Worm (Caenorhabditis elegans) whole organism, L3 larva: ENCODE data around the gene H06I04.6.

Experiments used
- egl-27 ChIP-seq: sonication (generic microtip); optimal IDR thresholded peaks from 4 replicates; lab custom pipeline; 2017; ENCODE audit warnings: missing biosample characterization, missing genetic modification reagents, missing genetic modification characterization
- fos-1 ChIP-seq: fragments of 150-350 bp; optimal IDR thresholded peaks from 2 replicates; lab custom pipeline; 2014; ENCODE audit warnings: missing biosample characterization, missing genetic modification characterization
- nhr-237 ChIP-seq: fragments of 150-350 bp; optimal IDR thresholded peaks from 2 replicates; lab custom pipeline; 2014; ENCODE audit warnings: missing biosample characterization, missing genetic modification characterization
- pqm-1 ChIP-seq: fragments of 150-350 bp; optimal IDR thresholded peaks from 2 replicates; lab custom pipeline; 2017; ENCODE audit warnings: missing biosample characterization, missing genetic modification characterization, inconsistent platforms
- snpc-4 ChIP-seq: fragments of 150-350 bp; optimal IDR thresholded peaks from 2 replicates; lab custom pipeline; 2014; ENCODE audit warnings: missing biosample characterization, missing genetic modification characterization

DNA sequence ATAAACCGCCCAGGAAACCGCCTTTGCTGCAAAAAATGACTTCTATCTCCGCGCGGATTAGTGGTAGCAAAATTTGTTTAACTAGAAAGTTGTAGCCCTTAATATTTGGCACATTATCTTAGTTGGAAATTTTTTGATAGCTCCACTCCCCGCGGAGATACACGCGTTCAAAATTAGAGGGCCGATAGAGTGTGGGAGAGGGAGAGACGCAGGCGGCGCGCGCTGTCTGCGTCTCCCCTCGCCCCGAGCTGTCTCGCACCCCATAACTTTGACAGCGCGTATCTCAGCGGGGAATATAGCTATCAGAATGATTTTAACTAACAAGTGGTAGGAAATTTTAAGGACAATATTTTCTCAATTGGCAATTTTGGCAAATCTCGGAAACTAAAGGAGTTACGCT, 1.1 kb downstream of the H06I04.6 start:
- TF ChIP-seq snpc-4 (tag; lab: Kevin White, UChicago) (no peak), nhr-237 (no peak), pqm-1 (no peak), fos-1 (no peak), egl-27 (tag; lab: Kevin White, UChicago) (no peak)
